Fruit fly (Drosophila melanogaster) whole organism, wandering third instar larva: Measurements from ENCODE around the gene PGRP-SB2.

Experiments
- Abd-B ChIP-seq: fragments of >200 bp; optimal IDR thresholded peaks from 2 replicates; lab custom pipeline; 2017; ENCODE audit warnings: missing biosample characterization, missing genetic modification characterization
- CG9705 ChIP-seq: fragments of 200-800 bp; sonication (Bioruptor generic); optimal IDR thresholded peaks from 2 replicates; lab custom pipeline; 2018; ENCODE audit warnings: missing biosample characterization, mild to moderate bottlenecking, missing genetic modification characterization
- CrebA ChIP-seq: fragments of 200-800 bp; sonication (Bioruptor generic); optimal IDR thresholded peaks from 2 replicates; lab custom pipeline; 2016; ENCODE audit warnings: missing biosample characterization, mild to moderate bottlenecking, missing genetic modification characterization, borderline replicate concordance
- Dfd ChIP-seq: fragments of >200 bp; optimal IDR thresholded peaks from 2 replicates; lab custom pipeline; 2017; ENCODE audit warnings: missing biosample characterization, missing genetic modification characterization
- Dif ChIP-seq: fragments of 200-275, 200-300 bp; sonication (Bioruptor generic); optimal IDR thresholded peaks from 2 replicates; lab custom pipeline; 2018; ENCODE audit warnings: missing biosample characterization, missing genetic modification characterization; ENCODE audit not compliant: partially characterized antibody
- GATAd ChIP-seq: sonication (Bioruptor generic); optimal IDR thresholded peaks from 2 replicates; lab custom pipeline; 2016; ENCODE audit warnings: missing biosample characterization, missing genetic modification characterization
- HLH106 ChIP-seq: fragments of 200-800 bp; optimal IDR thresholded peaks from 3 replicates; lab custom pipeline; 2019; ENCODE audit warnings: missing biosample characterization, mild to moderate bottlenecking, missing genetic modification characterization, moderate library complexity
- Hnf4 ChIP-seq: fragments of 200-800 bp; sonication (Bioruptor generic); optimal IDR thresholded peaks from 2 replicates; lab custom pipeline; 2016; ENCODE audit warnings: missing biosample characterization, mild to moderate bottlenecking, missing genetic modification characterization
- Hr78 ChIP-seq: fragments of >200 bp; optimal IDR thresholded peaks from 2 replicates; lab custom pipeline; 2017; ENCODE audit warnings: missing biosample characterization, missing genetic modification characterization
- Hr83 ChIP-seq: fragments of 200-300 bp; sonication (Bioruptor generic); optimal IDR thresholded peaks from 2 replicates; lab custom pipeline; 2016; ENCODE audit warnings: missing biosample characterization, mild to moderate bottlenecking, missing genetic modification characterization, moderate library complexity; ENCODE audit not compliant: poor library complexity, severe bottlenecking
- Jra ChIP-seq: sonication (Bioruptor generic); optimal IDR thresholded peaks from 2 replicates; lab custom pipeline; 2016; ENCODE audit warnings: missing biosample characterization, missing genetic modification characterization
- Mio ChIP-seq: sonication (Bioruptor generic); optimal IDR thresholded peaks from 2 replicates; lab custom pipeline; 2016; ENCODE audit warnings: missing biosample characterization, missing genetic modification characterization
- Myc ChIP-seq: fragments of >200 bp; optimal IDR thresholded peaks from 2 replicates; lab custom pipeline; 2017
- N ChIP-seq: fragments of >200 bp; optimal IDR thresholded peaks from 2 replicates; lab custom pipeline; 2018; ENCODE audit warnings: missing biosample characterization, missing external identifiers, missing genetic modification characterization
- OdsH ChIP-seq: fragments of 200-800 bp; sonication (Bioruptor generic); optimal IDR thresholded peaks from 2 replicates; lab custom pipeline; 2016; ENCODE audit warnings: missing biosample characterization, mild to moderate bottlenecking, missing genetic modification characterization
- Rel ChIP-seq, 2 experiments: fragments of 200-800 bp; sonication (Bioruptor generic) in 1 of 2; optimal IDR thresholded peaks; 2 replicates in 1 of 2; 3 replicates in 1 of 2; lab custom pipeline; 2016 to 2019; ENCODE audit warnings: mild to moderate bottlenecking in 2 of 2, missing biosample characterization in 2 of 2, missing genetic modification characterization in 2 of 2, moderate library complexity in 1 of 2
- Sp1 ChIP-seq: fragments of 200-800 bp; sonication (Bioruptor generic); optimal IDR thresholded peaks from 3 replicates; lab custom pipeline; 2019; ENCODE audit warnings: missing biosample characterization, mild to moderate bottlenecking, missing genetic modification characterization, moderate library complexity
- Vsx2 ChIP-seq: fragments of 200-300, 225-300 bp; sonication (Bioruptor generic); optimal IDR thresholded peaks from 2 replicates; lab custom pipeline; 2018; ENCODE audit warnings: missing biosample characterization, missing genetic modification characterization; ENCODE audit not compliant: partially characterized antibody
- br ChIP-seq: fragments of 200-800 bp; sonication (Bioruptor generic); optimal IDR thresholded peaks from 2 replicates; lab custom pipeline; 2016; ENCODE audit warnings: missing biosample characterization, missing genetic modification characterization
- dmrt93B ChIP-seq: fragments of 200-800 bp; sonication (Bioruptor generic); optimal IDR thresholded peaks from 2 replicates; lab custom pipeline; 2018; ENCODE audit warnings: missing biosample characterization, mild to moderate bottlenecking, missing genetic modification characterization
- dsf ChIP-seq: sonication (Bioruptor generic); optimal IDR thresholded peaks from 2 replicates; lab custom pipeline; 2016; ENCODE audit warnings: missing biosample characterization, missing genetic modification characterization, borderline replicate concordance
- ey ChIP-seq: fragments of 200-800 bp; sonication (Bioruptor generic); optimal IDR thresholded peaks from 2 replicates; lab custom pipeline; 2016; ENCODE audit warnings: missing biosample characterization, missing genetic modification characterization
- foxo ChIP-seq, 2 experiments: fragments of 200-800 bp; sonication (Bioruptor generic); optimal IDR thresholded peaks; 2 replicates in 1 of 2; 3 replicates in 1 of 2; lab custom pipeline; 2016 to 2017; ENCODE audit warnings: missing biosample characterization in 2 of 2, missing genetic modification characterization in 2 of 2
- h ChIP-seq: fragments of 200-800 bp; sonication (Bioruptor generic); optimal IDR thresholded peaks from 3 replicates; lab custom pipeline; 2016; ENCODE audit warnings: missing biosample characterization, mild to moderate bottlenecking, missing genetic modification characterization
- lola ChIP-seq: fragments of >200 bp; optimal IDR thresholded peaks from 2 replicates; lab custom pipeline; 2017; ENCODE audit warnings: missing biosample characterization, missing genetic modification characterization
- psq ChIP-seq: fragments of 200-800 bp; sonication (Bioruptor generic); optimal IDR thresholded peaks from 3 replicates; lab custom pipeline; 2017; ENCODE audit warnings: missing biosample characterization, mild to moderate bottlenecking, missing genetic modification characterization, moderate library complexity
- sage ChIP-seq: fragments of 200-800 bp; sonication (Bioruptor generic); optimal IDR thresholded peaks from 2 replicates; lab custom pipeline; 2016; ENCODE audit warnings: missing biosample characterization, mild to moderate bottlenecking, missing genetic modification characterization
- sv ChIP-seq: fragments of 200-800 bp; sonication (Bioruptor generic); optimal IDR thresholded peaks from 3 replicates; lab custom pipeline; 2016; ENCODE audit warnings: missing biosample characterization, missing genetic modification characterization
- tai ChIP-seq: sonication (Bioruptor generic); optimal IDR thresholded peaks from 2 replicates; lab custom pipeline; 2016; ENCODE audit warnings: missing biosample characterization, missing genetic modification characterization
- woc ChIP-seq: sonication (Bioruptor generic); optimal IDR thresholded peaks from 2 replicates; lab custom pipeline; 2016; ENCODE audit warnings: missing biosample characterization, mild to moderate bottlenecking, missing genetic modification characterization

Gene PGRP-SB2

dm6 chr3L:16741660-16742059 is 15.3 kb downstream of the PGRP-SB2 start:
- TF ChIP-seq Hr83 (no peak), CG9705 (no peak), Myc (lab: Kevin White, UChicago) (peak; percentile 57), HLH106 (tag; lab: Kevin White, UChicago) (no peak), woc (GFP tag; lab: Kevin White, UChicago) (no peak), sv (GFP tag; lab: Kevin White, UChicago) (no peak), Rel (GFP tag; optimal IDR thresholded peaks at IDR 0.05; lab: Kevin White, UChicago) (no peak), Rel (tag; optimal IDR thresholded peaks at IDR 0.05; lab: Kevin White, UChicago) (no peak), sage (GFP tag; lab: Kevin White, UChicago) (no peak)

dm6 chr3L:16743906-16744704 is 17.8 kb downstream of the PGRP-SB2 start:
- TF ChIP-seq h (GFP tag; lab: Kevin White, UChicago): no peak
- no peak for TF ChIP-seq OdsH (GFP tag; lab: Kevin White, UChicago)
- no peak for TF ChIP-seq CrebA
- no peak for TF ChIP-seq Hnf4
- no peak for TF ChIP-seq dsf (GFP tag; lab: Kevin White, UChicago)
- no peak for TF ChIP-seq foxo (GFP tag; optimal IDR thresholded peaks at IDR 0.05; lab: Kevin White, UChicago)
- TF ChIP-seq woc (GFP tag; lab: Kevin White, UChicago): no peak
- no peak for TF ChIP-seq GATAd (GFP tag; lab: Kevin White, UChicago)
- TF ChIP-seq Dfd (GFP tag; lab: Kevin White, UChicago): no peak
- no peak for TF ChIP-seq br (GFP tag; lab: Kevin White, UChicago)
- TF ChIP-seq Vsx2 (GFP tag; lab: Kevin White, UChicago): no peak
- no peak for TF ChIP-seq Jra
- no peak for TF ChIP-seq Rel (GFP tag; optimal IDR thresholded peaks at IDR 0.05; lab: Kevin White, UChicago)
- no peak for TF ChIP-seq Rel (tag; optimal IDR thresholded peaks at IDR 0.05; lab: Kevin White, UChicago)
- TF ChIP-seq Sp1 (GFP tag; lab: Kevin White, UChicago): no peak
- no peak for TF ChIP-seq psq
- no peak for TF ChIP-seq ey (GFP tag; lab: Kevin White, UChicago)
- TF ChIP-seq Hr78 (GFP tag; lab: Kevin White, UChicago): no peak
- no peak for TF ChIP-seq Hr83
- TF ChIP-seq tai: no peak

- TF ChIP-seq Dif (GFP tag; lab: Kevin White, UChicago): no peak
- no peak for TF ChIP-seq tai
- no peak for TF ChIP-seq Myc (lab: Kevin White, UChicago)
- no peak for TF ChIP-seq Jra
- TF ChIP-seq Dfd (GFP tag; lab: Kevin White, UChicago): no peak
- no peak for TF ChIP-seq dmrt93B (GFP tag; lab: Kevin White, UChicago)
- TF ChIP-seq Mio (GFP tag; lab: Kevin White, UChicago): no peak
- TF ChIP-seq ey (GFP tag; lab: Kevin White, UChicago): no peak
- TF ChIP-seq N (GFP tag; lab: Kevin White, UChicago): no peak
- peak; percentile 22 for TF ChIP-seq OdsH (GFP tag; lab: Kevin White, UChicago)
- TF ChIP-seq Sp1 (GFP tag; lab: Kevin White, UChicago): peak; percentile 34
- peak; percentile 29 for TF ChIP-seq HLH106 (tag; lab: Kevin White, UChicago)
- no peak for TF ChIP-seq Vsx2 (GFP tag; lab: Kevin White, UChicago)
- TF ChIP-seq CrebA: no peak
- TF ChIP-seq foxo (GFP tag; optimal IDR thresholded peaks at IDR 0.05; lab: Kevin White, UChicago): peak in 1 of 2 experiments; percentile 19
- no peak for TF ChIP-seq Abd-B (GFP tag; lab: Kevin White, UChicago)
- TF ChIP-seq CG9705: no peak
- TF ChIP-seq Rel (GFP tag; optimal IDR thresholded peaks at IDR 0.05; lab: Kevin White, UChicago): no peak
- TF ChIP-seq Rel (tag; optimal IDR thresholded peaks at IDR 0.05; lab: Kevin White, UChicago): no peak
- TF ChIP-seq Hr78 (GFP tag; lab: Kevin White, UChicago): no peak
- no peak for TF ChIP-seq sv (GFP tag; lab: Kevin White, UChicago)
- no peak for TF ChIP-seq lola (GFP tag; lab: Kevin White, UChicago)
Measured at dm6 chr3L:16746586-16747383, 20.4 kb downstream of the PGRP-SB2 start.
